Worm (Caenorhabditis elegans): ENCODE results near the gene erd-2.2.

DNA sequence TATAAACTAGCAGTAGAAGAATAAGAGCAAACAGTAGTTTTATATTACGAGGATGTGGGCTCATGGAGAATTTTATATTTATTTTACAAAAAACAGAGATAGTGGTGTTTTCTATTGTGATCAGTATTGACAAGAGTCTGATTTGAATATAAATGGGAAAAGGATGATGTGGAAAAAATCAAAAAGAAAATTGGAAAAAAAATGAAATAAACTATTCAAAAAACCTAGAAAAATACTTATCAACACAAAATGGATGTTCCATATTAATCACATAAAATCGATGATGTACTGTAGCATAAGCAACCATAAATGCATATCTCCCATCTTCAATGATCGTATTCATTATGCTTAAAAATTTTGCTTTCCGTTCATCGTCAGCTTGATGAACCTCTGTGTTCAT lies 20.0 kb upstream of the erd-2.2 start, which contains the start of gene C28H8.7:
- TF ChIP-seq lsy-2 (tag; optimal IDR thresholded peaks at IDR 0.05): no peak
- TF ChIP-seq unc-39 (tag; optimal IDR thresholded peaks at IDR 0.05): no peak
- TF ChIP-seq nhr-77 (tag; optimal IDR thresholded peaks at IDR 0.05): no peak
- TF ChIP-seq nhr-23 (tag; optimal IDR thresholded peaks at IDR 0.05): no peak
- TF ChIP-seq fos-1 (tag; optimal IDR thresholded peaks at IDR 0.05): no peak
